Fruit fly (Drosophila melanogaster) whole organism: ENCODE data around the gene Or9a.

Experiments
- Dll ChIP-seq: fragments of >200 bp; optimal IDR thresholded peaks from 2 replicates; lab custom pipeline; 2017
- EcR ChIP-seq, 2 experiments: fragments of >200 bp; optimal IDR thresholded peaks; 2 replicates each; lab custom pipeline; 2017; ENCODE audit warnings: missing biosample characterization in 2 of 2, missing genetic modification characterization in 2 of 2, missing genetic modification reagents in 2 of 2
- pan ChIP-seq: fragments of >200 bp; optimal IDR thresholded peaks from 2 replicates; lab custom pipeline; 2017
- psq ChIP-seq: fragments of >200 bp; optimal IDR thresholded peaks from 2 replicates; lab custom pipeline; 2017
- usp ChIP-seq: fragments of >200 bp; optimal IDR thresholded peaks from 2 replicates; lab custom pipeline; 2017; ENCODE audit warnings: missing biosample characterization, missing genetic modification characterization, mixed read lengths

DNA sequence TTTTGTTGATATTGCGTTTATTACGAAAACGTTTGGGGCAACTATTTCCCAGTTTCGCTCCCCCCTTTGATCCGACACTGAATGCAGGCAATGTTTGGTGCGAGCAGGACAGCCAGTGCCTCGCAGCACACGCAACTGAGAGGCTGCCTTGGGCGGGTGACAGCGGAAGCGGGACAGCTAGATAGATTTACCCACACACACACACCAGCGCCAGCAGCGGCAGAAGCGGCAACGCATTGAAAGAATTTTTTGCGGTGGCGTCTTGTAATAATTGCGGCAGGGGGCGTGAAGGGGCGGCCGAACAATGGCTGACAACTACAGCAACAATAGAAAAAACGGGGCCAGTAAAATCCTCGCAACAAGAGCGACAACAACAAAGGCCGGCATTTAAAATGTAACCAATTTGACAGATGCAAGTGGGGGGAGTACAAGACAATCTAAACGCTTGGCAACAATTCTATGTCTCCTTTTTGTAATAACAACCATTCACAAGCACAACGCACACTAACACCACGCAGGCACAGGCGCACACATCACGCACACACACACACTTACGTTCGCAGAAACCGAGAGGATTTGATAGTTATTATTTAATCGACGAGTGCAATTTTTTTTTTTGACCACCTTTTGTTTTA, 13.3 kb upstream of the Or9a start:
- TF ChIP-seq pan (no peak), Dll (lab: Kevin White, UChicago) (no peak), psq (lab: Kevin White, UChicago) (no peak), usp (GFP tag; lab: Kevin White, UChicago) (no peak), EcR (GFP tag; optimal IDR thresholded peaks at IDR 0.05; lab: Kevin White, UChicago) (no peak)
